Worm (Caenorhabditis elegans) whole organism, midembryonic: Measurements from ENCODE around the gene alh-7.
A peak's percentile ranks its signal among the peaks of the same experiment; 100 is the strongest.

ENCODE experiments used
- T22C8.4 ChIP-seq: fragments of 200-800 bp; sonication (Bioruptor generic); IDR thresholded peaks from 2 replicates; pipeline ENCODE4 v1.3.6; 2022; ENCODE audit warnings: missing genetic modification characterization, missing compliant biosample characterization
- cog-1 ChIP-seq: sonication (generic microtip); optimal IDR thresholded peaks from 2 replicates; lab custom pipeline; 2016; ENCODE audit warnings: missing genetic modification characterization, missing compliant biosample characterization
- flt-1 ChIP-seq: fragments of 200-800 bp; sonication (Bioruptor generic); IDR thresholded peaks from 2 replicates; pipeline ENCODE4 v1.3.6; 2022; ENCODE audit warnings: missing genetic modification characterization, missing compliant biosample characterization
- klf-2 ChIP-seq: fragments of 200-800 bp; sonication (Bioruptor generic); conservative IDR thresholded peaks from 2 replicates; pipeline ENCODE4 v1.3.6; 2022; ENCODE audit warnings: missing genetic modification reagents, missing genetic modification characterization, missing compliant biosample characterization
- med-1 ChIP-seq: sonication (generic microtip); optimal IDR thresholded peaks from 2 replicates; lab custom pipeline; 2017; ENCODE audit warnings: missing genetic modification characterization, mild to moderate bottlenecking, missing compliant biosample characterization, antibody characterized with exemption, missing genetic modification reagents; ENCODE audit not compliant: insufficient read depth
- ref-1 ChIP-seq: fragments of 200-800 bp; sonication (Bioruptor generic); conservative IDR thresholded peaks from 2 replicates; pipeline ENCODE4 v1.3.6; 2022; ENCODE audit warnings: missing genetic modification reagents, missing genetic modification characterization, missing compliant biosample characterization
- tab-1 ChIP-seq: fragments of 200-800 bp; sonication (Bioruptor generic); IDR thresholded peaks from 2 replicates; pipeline ENCODE4 v1.3.6; 2022; ENCODE audit warnings: missing genetic modification characterization, missing compliant biosample characterization
- ztf-23 ChIP-seq: fragments of 200-800 bp; sonication (Bioruptor generic); IDR thresholded peaks from 2 replicates; pipeline ENCODE4 v1.3.6; 2022; ENCODE audit warnings: missing genetic modification reagents, missing genetic modification characterization, missing compliant biosample characterization
- ztf-29 ChIP-seq: fragments of 200-800 bp; sonication (Bioruptor generic); IDR thresholded peaks from 2 replicates; pipeline ENCODE4 v1.3.6; 2022; ENCODE audit warnings: missing genetic modification reagents, missing genetic modification characterization, missing compliant biosample characterization

alh-7 gene

DNA sequence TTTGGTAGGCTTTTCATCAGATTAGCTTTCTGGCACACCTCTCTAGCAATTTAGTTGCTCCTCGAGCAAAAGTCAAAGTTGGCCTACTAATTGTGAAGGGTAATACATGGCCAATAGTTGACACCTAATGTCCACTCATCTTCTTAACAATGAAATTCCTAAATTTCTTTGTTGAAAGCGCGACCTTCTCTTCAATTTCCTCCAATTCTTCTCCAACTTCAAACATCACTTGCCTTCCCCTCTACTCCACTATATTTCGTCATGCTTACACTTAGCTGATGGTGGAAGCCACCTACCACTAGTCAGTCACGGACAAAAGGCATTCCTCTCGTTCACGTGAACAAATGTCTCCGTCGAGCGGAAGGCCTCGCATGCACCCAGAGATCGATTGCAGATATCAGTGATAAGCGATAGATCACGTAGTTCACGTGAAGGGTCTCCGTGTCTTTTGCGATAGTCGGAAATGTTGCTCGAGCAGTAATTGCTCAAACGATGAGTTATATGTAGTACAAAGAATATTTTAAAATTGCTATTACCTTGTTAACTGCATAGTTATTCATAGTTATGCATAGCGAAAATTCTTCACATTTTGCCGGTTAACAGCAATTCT is 22.4 kb downstream of the alh-7 start, which contains the start of gene E01G4.3:
Gene E01G4.3 (minus strand): TSS at position 560 of the 610 bp plus-strand sequence.
- no peak for TF ChIP-seq klf-2 (GFP tag; lab: Robert Waterston, UW)
- no peak for TF ChIP-seq ztf-23 (GFP tag; lab: Robert Waterston, UW)
- TF ChIP-seq ztf-29 (GFP tag; lab: Robert Waterston, UW) = no peak
- TF ChIP-seq flt-1 (GFP tag; lab: Robert Waterston, UW) = no peak
- TF ChIP-seq med-1 (GFP tag; lab: Kevin White, UChicago) = no peak
- TF ChIP-seq ref-1 (GFP tag; lab: Robert Waterston, UW) = no peak
- no peak for TF ChIP-seq T22C8.4 (GFP tag; lab: Robert Waterston, UW)
- TF ChIP-seq tab-1 = no peak
- TF ChIP-seq cog-1 (tag; lab: Kevin White, UChicago) = no peak

- no peak for TF ChIP-seq T22C8.4 (GFP tag; lab: Robert Waterston, UW)
- TF ChIP-seq klf-2 (GFP tag; lab: Robert Waterston, UW) = no peak
- TF ChIP-seq tab-1 = no peak
- TF ChIP-seq flt-1 (GFP tag; lab: Robert Waterston, UW) = no peak
These were observed 23.7 kb downstream of the alh-7 start for ce11 chrII:13467838-13468389.

ce11 chrII:13465381-13465838 is 26.2 kb downstream of the alh-7 start:
- TF ChIP-seq ztf-23 (GFP tag; lab: Robert Waterston, UW) (no peak), ref-1 (GFP tag; lab: Robert Waterston, UW) (no peak), flt-1 (GFP tag; lab: Robert Waterston, UW) (no peak), T22C8.4 (GFP tag; lab: Robert Waterston, UW) (no peak), klf-2 (GFP tag; lab: Robert Waterston, UW) (no peak), tab-1 (no peak), ztf-29 (GFP tag; lab: Robert Waterston, UW) (no peak), med-1 (GFP tag; lab: Kevin White, UChicago) (no peak)

- TF ChIP-seq klf-2 (GFP tag; lab: Robert Waterston, UW) (no peak), flt-1 (GFP tag; lab: Robert Waterston, UW) (peak; percentile 69; the same call in 1 of the 2 replicates), cog-1 (tag; lab: Kevin White, UChicago) (peak; percentile 70)
These were observed 29.8 kb downstream of the alh-7 start for ce11 chrII:13461604-13462375.

DNA sequence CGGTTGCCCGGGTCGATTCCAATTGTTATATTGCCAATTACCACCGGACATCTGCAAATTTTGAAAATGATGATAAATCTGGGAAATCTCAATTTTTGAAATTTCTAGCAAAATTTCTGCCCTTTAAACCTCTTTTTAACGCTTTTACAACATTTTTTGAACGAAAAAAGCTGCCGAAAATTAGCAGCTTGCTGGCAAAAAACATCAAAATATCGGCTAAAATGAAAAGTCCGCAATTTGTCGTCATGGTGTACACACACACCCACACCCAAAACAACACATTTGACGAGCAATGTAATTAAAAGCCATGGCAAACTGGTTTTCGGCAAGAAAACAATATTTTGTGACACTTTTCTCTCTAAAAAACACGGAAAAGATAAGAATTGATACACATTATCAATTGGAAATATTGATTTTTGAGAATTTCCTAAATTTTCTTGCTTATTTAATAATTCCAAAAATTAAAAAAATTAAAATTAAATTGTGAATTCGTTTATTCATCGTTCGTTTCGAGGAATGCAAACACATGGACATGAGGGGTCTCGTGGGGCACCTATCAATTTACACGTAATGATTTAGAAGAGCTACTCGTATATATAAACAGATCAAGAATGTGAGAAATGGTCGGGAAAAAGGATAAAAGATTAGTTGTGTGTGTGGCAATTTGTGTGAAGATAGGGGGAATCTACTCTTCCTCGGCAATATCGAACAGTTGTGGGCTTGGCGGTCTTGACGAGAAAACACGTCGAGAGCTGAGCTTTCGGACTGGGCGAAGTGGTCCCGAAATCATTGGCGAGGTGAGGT is 30.8 kb downstream of the alh-7 start, which contains the start of gene pqn-27:
Gene pqn-27 (minus strand): TSS at position 51 of the 804 bp plus-strand sequence.
- TF ChIP-seq cog-1 (tag; lab: Kevin White, UChicago) (peak; percentile 60), ztf-29 (GFP tag; lab: Robert Waterston, UW) (no peak), ref-1 (GFP tag; lab: Robert Waterston, UW) (0 out of 2 replicates have a peak, but pooled peaks have one; percentile 6), flt-1 (GFP tag; lab: Robert Waterston, UW) (0 out of 2 replicates have a peak, but pooled peaks have one; percentile 6), T22C8.4 (GFP tag; lab: Robert Waterston, UW) (no peak)

- 0 out of 2 replicates have a peak, but pooled peaks have one; percentile 9 for TF ChIP-seq ztf-23 (GFP tag; lab: Robert Waterston, UW)
- TF ChIP-seq ref-1 (GFP tag; lab: Robert Waterston, UW) = no peak
These were observed 35.0 kb downstream of the alh-7 start for ce11 chrII:13456622-13457021.

DNA sequence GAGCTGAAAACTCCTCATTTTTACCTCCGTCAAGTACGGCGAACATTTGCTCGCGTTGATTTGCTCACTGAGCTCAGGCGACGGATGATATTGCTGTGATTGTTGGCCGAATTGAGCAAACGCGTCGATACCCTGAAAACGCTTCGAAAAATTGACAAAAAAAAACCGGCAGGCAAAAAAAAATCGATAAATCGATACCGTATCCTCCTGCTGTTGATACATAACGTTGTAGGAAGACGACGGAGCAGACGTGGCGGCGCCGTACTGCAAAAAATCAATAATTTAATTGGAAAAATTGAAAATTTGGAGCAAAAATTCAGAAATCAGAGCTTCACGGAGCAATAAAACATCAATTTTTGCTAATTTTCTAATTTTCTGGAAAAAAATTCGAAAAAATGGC is 36.7 kb downstream of the alh-7 start:
- no peak for TF ChIP-seq tab-1
- no peak for TF ChIP-seq klf-2 (GFP tag; lab: Robert Waterston, UW)
- TF ChIP-seq flt-1 (GFP tag; lab: Robert Waterston, UW) = no peak
- TF ChIP-seq ztf-23 (GFP tag; lab: Robert Waterston, UW) = no peak
- TF ChIP-seq T22C8.4 (GFP tag; lab: Robert Waterston, UW) = peak; percentile 57

ce11 chrII:13451321-13451720 is 40.3 kb downstream of the alh-7 start:
- no peak for TF ChIP-seq klf-2 (GFP tag; lab: Robert Waterston, UW)
- TF ChIP-seq ztf-23 (GFP tag; lab: Robert Waterston, UW) = no peak
- TF ChIP-seq tab-1 = no peak
- TF ChIP-seq med-1 (GFP tag; lab: Kevin White, UChicago) = no peak
- TF ChIP-seq T22C8.4 (GFP tag; lab: Robert Waterston, UW) = no peak
- TF ChIP-seq cog-1 (tag; lab: Kevin White, UChicago) = no peak
- no peak for TF ChIP-seq ztf-29 (GFP tag; lab: Robert Waterston, UW)
- TF ChIP-seq flt-1 (GFP tag; lab: Robert Waterston, UW) = no peak
- no peak for TF ChIP-seq ref-1 (GFP tag; lab: Robert Waterston, UW)

ce11 chrII:13447668-13448067 is 43.9 kb downstream of the alh-7 start:
- peak; percentile 76 for TF ChIP-seq cog-1 (tag; lab: Kevin White, UChicago)
- 0 out of 2 replicates have a peak, but pooled peaks have one; percentile 46 for TF ChIP-seq flt-1 (GFP tag; lab: Robert Waterston, UW)
- no peak for TF ChIP-seq ztf-29 (GFP tag; lab: Robert Waterston, UW)
- no peak for TF ChIP-seq tab-1
